Worm (Caenorhabditis elegans): Measurements from ENCODE around the gene ced-9.

- TF ChIP-seq nhr-28 (tag; optimal IDR thresholded peaks at IDR 0.05): no peak
- TF ChIP-seq nhr-237 (tag; optimal IDR thresholded peaks at IDR 0.05): no peak
- TF ChIP-seq nhr-12 (tag; optimal IDR thresholded peaks at IDR 0.05): no peak
- TF ChIP-seq sptf-1 (tag; optimal IDR thresholded peaks at IDR 0.05): no peak
- no peak for TF ChIP-seq snpc-4 (tag; optimal IDR thresholded peaks at IDR 0.05)
- no peak for TF ChIP-seq unc-39 (tag; optimal IDR thresholded peaks at IDR 0.05)
- TF ChIP-seq mab-5 (tag; optimal IDR thresholded peaks at IDR 0.05): no peak
- TF ChIP-seq lsy-2 (tag; optimal IDR thresholded peaks at IDR 0.05): no peak
- no peak for TF ChIP-seq unc-62 (GFP tag; optimal IDR thresholded peaks at IDR 0.05)
- TF ChIP-seq mep-1 (tag; optimal IDR thresholded peaks at IDR 0.05): no peak
- TF ChIP-seq nhr-76 (tag; optimal IDR thresholded peaks at IDR 0.05): no peak
- TF ChIP-seq ztf-11 (tag; optimal IDR thresholded peaks at IDR 0.05): no peak
- TF ChIP-seq elt-3 (tag; optimal IDR thresholded peaks at IDR 0.05): no peak
- TF ChIP-seq ham-2 (GFP tag; optimal IDR thresholded peaks at IDR 0.05): no peak
Observed at ce11 chrIII:10289790-10290189, 45.2 kb upstream of the ced-9 start.
